Worm (Caenorhabditis elegans) whole organism, L3 larva: Measurements from ENCODE around the gene hrpf-2.

Source experiments
- aly-2 ChIP-seq: fragments of 150-350 bp; optimal IDR thresholded peaks from 2 replicates; lab custom pipeline; 2014; ENCODE audit warnings: missing biosample characterization, missing genetic modification characterization
- ama-1 ChIP-seq: fragments of 150-350 bp; optimal IDR thresholded peaks from 2 replicates; lab custom pipeline; 2018
- ceh-16 ChIP-seq: sonication (generic microtip); optimal IDR thresholded peaks from 2 replicates; lab custom pipeline; 2017; ENCODE audit warnings: missing biosample characterization, missing genetic modification characterization
- ceh-28 ChIP-seq: fragments of 150-350 bp; optimal IDR thresholded peaks from 2 replicates; lab custom pipeline; 2014; ENCODE audit warnings: missing biosample characterization, missing genetic modification reagents, missing genetic modification characterization
- ceh-82 ChIP-seq: fragments of 150-350 bp; optimal IDR thresholded peaks from 2 replicates; lab custom pipeline; 2014; ENCODE audit warnings: missing biosample characterization, missing genetic modification characterization
- daf-12 ChIP-seq: fragments of 150-350 bp; optimal IDR thresholded peaks from 2 replicates; lab custom pipeline; 2014; ENCODE audit warnings: missing biosample characterization, missing genetic modification reagents, missing genetic modification characterization
- egl-5 ChIP-seq: fragments of 150-350 bp; optimal IDR thresholded peaks from 2 replicates; lab custom pipeline; 2017; ENCODE audit warnings: missing biosample characterization, missing genetic modification reagents, missing genetic modification characterization, inconsistent platforms
- elt-1 ChIP-seq: fragments of 150-350 bp; optimal IDR thresholded peaks from 2 replicates; lab custom pipeline; 2014; ENCODE audit warnings: missing biosample characterization, missing genetic modification characterization
- fkh-10 ChIP-seq: sonication (generic microtip); optimal IDR thresholded peaks from 2 replicates; lab custom pipeline; 2017; ENCODE audit warnings: missing biosample characterization, missing genetic modification reagents, missing genetic modification characterization
- fkh-2 ChIP-seq: fragments of 150-350 bp; optimal IDR thresholded peaks from 2 replicates; lab custom pipeline; 2014; ENCODE audit warnings: missing biosample characterization, missing genetic modification reagents, missing genetic modification characterization
- fos-1 ChIP-seq: fragments of 150-350 bp; optimal IDR thresholded peaks from 2 replicates; lab custom pipeline; 2014; ENCODE audit warnings: missing biosample characterization, missing genetic modification characterization
- hmg-11 ChIP-seq: sonication (generic microtip); optimal IDR thresholded peaks from 2 replicates; lab custom pipeline; 2016; ENCODE audit warnings: missing genetic modification characterization, missing compliant biosample characterization
- jun-1 ChIP-seq: fragments of 150-350 bp; optimal IDR thresholded peaks from 2 replicates; lab custom pipeline; 2014; ENCODE audit warnings: missing biosample characterization, missing genetic modification reagents, missing genetic modification characterization
- lin-15B ChIP-seq: fragments of 150-350 bp; optimal IDR thresholded peaks from 2 replicates; lab custom pipeline; 2014; ENCODE audit warnings: missing biosample characterization, missing genetic modification characterization
- lin-39 ChIP-seq: fragments of 150-350 bp; optimal IDR thresholded peaks from 2 replicates; lab custom pipeline; 2018; ENCODE audit warnings: missing biosample characterization, missing genetic modification reagents, missing genetic modification characterization
- mdl-1 ChIP-seq: fragments of 150-350 bp; optimal IDR thresholded peaks from 2 replicates; lab custom pipeline; 2014; ENCODE audit warnings: missing biosample characterization, missing genetic modification characterization
- nfya-1 ChIP-seq: sonication (generic microtip); optimal IDR thresholded peaks from 2 replicates; lab custom pipeline; 2017; ENCODE audit warnings: missing genetic modification characterization, mild to moderate bottlenecking, missing compliant biosample characterization, antibody characterized with exemption, moderate library complexity; ENCODE audit not compliant: insufficient read depth
- nhr-11 ChIP-seq: fragments of 150-350 bp; optimal IDR thresholded peaks from 2 replicates; lab custom pipeline; 2014; ENCODE audit warnings: missing biosample characterization, missing genetic modification characterization
- nhr-237 ChIP-seq: fragments of 150-350 bp; optimal IDR thresholded peaks from 2 replicates; lab custom pipeline; 2014; ENCODE audit warnings: missing biosample characterization, missing genetic modification characterization
- nhr-25 ChIP-seq: sonication (generic microtip); optimal IDR thresholded peaks from 2 replicates; lab custom pipeline; 2017; ENCODE audit warnings: missing biosample characterization, missing genetic modification characterization
- nhr-28 ChIP-seq: fragments of 150-350 bp; optimal IDR thresholded peaks from 2 replicates; lab custom pipeline; 2014; ENCODE audit warnings: missing biosample characterization, missing genetic modification characterization
- nhr-43 ChIP-seq: sonication (generic microtip); optimal IDR thresholded peaks from 2 replicates; lab custom pipeline; 2016; ENCODE audit warnings: mild to moderate bottlenecking, missing genetic modification characterization, missing compliant biosample characterization; ENCODE audit not compliant: poor library complexity, severe bottlenecking
- nhr-67 ChIP-seq: fragments of 150-350 bp; optimal IDR thresholded peaks from 2 replicates; lab custom pipeline; 2014; ENCODE audit warnings: missing biosample characterization, missing genetic modification characterization
- nhr-76 ChIP-seq: fragments of 150-350 bp; sonication (generic microtip); optimal IDR thresholded peaks from 5 replicates; lab custom pipeline; 2014; ENCODE audit warnings: missing biosample characterization, missing genetic modification characterization
- pha-4 ChIP-seq: fragments of 150-350 bp; optimal IDR thresholded peaks from 2 replicates; lab custom pipeline; 2014; ENCODE audit warnings: missing biosample characterization, missing genetic modification reagents, missing genetic modification characterization
- pqm-1 ChIP-seq: fragments of 150-350 bp; optimal IDR thresholded peaks from 2 replicates; lab custom pipeline; 2017; ENCODE audit warnings: missing biosample characterization, missing genetic modification characterization, inconsistent platforms
- sea-2 ChIP-seq: fragments of 150-350 bp; sonication (generic microtip); optimal IDR thresholded peaks from 4 replicates; lab custom pipeline; 2014; ENCODE audit warnings: missing biosample characterization, missing genetic modification reagents, missing genetic modification characterization
- skn-1 ChIP-seq: fragments of 150-350 bp; optimal IDR thresholded peaks from 2 replicates; lab custom pipeline; 2014; ENCODE audit warnings: missing biosample characterization, missing genetic modification characterization
- snpc-4 ChIP-seq: fragments of 150-350 bp; optimal IDR thresholded peaks from 2 replicates; lab custom pipeline; 2014; ENCODE audit warnings: missing biosample characterization, missing genetic modification characterization
- unc-39 ChIP-seq: sonication (generic microtip); optimal IDR thresholded peaks from 4 replicates; lab custom pipeline; 2017; ENCODE audit warnings: missing biosample characterization, missing genetic modification characterization
- unc-62 ChIP-seq: fragments of 150-350 bp; sonication (generic microtip); optimal IDR thresholded peaks from 4 replicates; lab custom pipeline; 2014; ENCODE audit warnings: missing biosample characterization, missing genetic modification reagents, missing genetic modification characterization
- zag-1 ChIP-seq: fragments of 150-350 bp; optimal IDR thresholded peaks from 2 replicates; lab custom pipeline; 2014; ENCODE audit warnings: missing biosample characterization, missing genetic modification characterization

hrpf-2 gene

DNA sequence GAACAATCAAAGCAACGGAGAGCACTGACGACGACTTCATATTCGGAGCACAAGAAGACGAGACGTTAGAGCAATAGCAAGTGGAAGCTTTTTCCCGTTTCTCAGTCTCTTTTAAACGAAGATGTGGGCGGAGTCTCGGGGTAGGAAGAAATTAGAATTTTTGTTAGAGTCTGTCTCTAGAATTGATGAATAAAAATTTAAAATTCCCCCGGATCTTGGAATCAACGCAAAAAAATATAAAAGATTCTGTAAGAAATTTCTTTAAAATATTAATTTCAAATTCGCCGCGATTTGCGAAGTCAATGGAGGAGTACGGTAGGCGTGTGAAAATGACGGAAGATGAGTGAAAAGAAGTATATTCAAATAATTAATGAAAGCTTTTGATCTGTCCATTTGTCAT, 37.2 kb upstream of the hrpf-2 start, which contains the start of gene nlp-71:
nlp-71 (minus strand) TSS at position 101 of the 400 bp plus-strand sequence.
- TF ChIP-seq zag-1 (no peak), ceh-16 (tag; lab: Kevin White, UChicago) (no peak), nhr-67 (tag; lab: Kevin White, UChicago) (no peak)

ce11 chrIV:6404871-6405270, 28.5 kb upstream of the hrpf-2 start, which contains the start of gene srv-13:
TSS of gene srv-13 (plus strand) at chrIV:6405171.
- TF ChIP-seq lin-39 (tag; lab: Kevin White, UChicago) (no peak), unc-39 (tag; lab: Kevin White, UChicago) (no peak)
- TF ChIP-seq, all 47 proteins: peak for 0

ce11 chrIV:6403399-6403798, 27.1 kb upstream of the hrpf-2 start:
- no peak for TF ChIP-seq mdl-1 (tag; lab: Kevin White, UChicago)
- TF ChIP-seq ama-1 (lab: Kevin White, UChicago): no peak
- TF ChIP-seq aly-2 (tag; lab: Kevin White, UChicago): no peak
- TF ChIP-seq nhr-28: no peak
- no peak for TF ChIP-seq nhr-25
- TF ChIP-seq sea-2 (GFP tag; lab: Kevin White, UChicago): no peak
- no peak for TF ChIP-seq unc-39 (tag; lab: Kevin White, UChicago)
- no peak for TF ChIP-seq jun-1
- no peak for TF ChIP-seq nhr-43
- no peak for TF ChIP-seq snpc-4
- TF ChIP-seq unc-62 (GFP tag; lab: Kevin White, UChicago): no peak
- TF ChIP-seq ceh-28 (tag; lab: Kevin White, UChicago): no peak
- TF ChIP-seq elt-1 (tag; lab: Kevin White, UChicago): no peak
- TF ChIP-seq pqm-1 (tag; lab: Kevin White, UChicago): no peak

DNA sequence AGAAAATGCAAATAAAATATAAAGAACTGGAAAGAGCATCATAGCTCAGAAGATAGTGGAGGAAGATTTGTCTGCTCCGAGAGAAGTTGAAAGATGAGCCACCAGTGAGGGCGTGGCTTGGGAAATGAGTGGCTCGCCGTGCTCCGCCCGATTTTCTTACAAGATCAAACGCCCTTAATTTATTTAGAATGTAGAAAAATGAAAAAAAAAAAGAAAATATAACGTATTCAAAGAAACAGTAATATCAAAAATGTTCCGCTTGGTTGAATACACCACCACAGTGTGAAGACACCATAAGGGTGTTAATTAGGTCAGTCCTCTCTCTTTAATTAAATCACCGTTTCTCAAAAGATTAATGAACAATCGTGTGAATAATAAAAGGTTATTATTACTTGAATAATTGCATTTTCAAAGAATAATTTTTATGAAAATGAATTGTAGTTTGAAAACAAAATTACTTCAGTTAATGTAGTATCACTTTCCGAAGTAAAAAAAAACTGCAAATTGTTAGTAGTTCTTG, 26.1 kb upstream of the hrpf-2 start, which contains the start of gene sfrp-1:
sfrp-1 (minus strand) TSS at position 51 of the 520 bp plus-strand sequence.
- TF ChIP-seq fkh-2 (tag; lab: Kevin White, UChicago) (no peak), pha-4 (tag; lab: Kevin White, UChicago) (no peak), nhr-237 (tag; lab: Kevin White, UChicago) (no peak)

DNA sequence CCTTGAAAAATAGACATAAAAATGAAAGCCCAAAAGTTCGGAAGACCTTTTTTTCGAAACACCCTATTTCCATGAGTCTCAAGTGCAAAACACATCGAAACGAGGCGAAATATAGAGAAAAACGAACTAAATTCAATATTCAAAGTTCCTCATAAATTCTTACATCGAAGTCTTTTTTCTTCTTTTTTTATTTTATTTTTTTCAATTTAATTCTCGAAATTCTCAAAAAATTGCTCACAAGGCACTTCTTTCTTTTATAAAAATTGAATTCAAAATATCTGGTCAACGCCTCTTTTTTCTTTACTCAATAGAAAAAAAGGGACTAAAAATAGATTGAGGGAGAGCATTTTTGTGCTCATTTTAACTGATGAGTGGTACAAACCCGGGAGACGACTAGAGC, 18.9 kb upstream of the hrpf-2 start:
- TF ChIP-seq daf-12: no peak
- peak; percentile 52 for TF ChIP-seq fkh-10 (GFP tag; lab: Kevin White, UChicago)
- TF ChIP-seq, all 47 proteins: peak for 1

- TF ChIP-seq nhr-28 (no peak), nhr-11 (tag; lab: Kevin White, UChicago) (peak; percentile 73), lin-15B (tag; lab: Kevin White, UChicago) (peak; percentile 27), skn-1 (tag; lab: Kevin White, UChicago) (peak; percentile 78), egl-5 (peak; percentile 51), nfya-1 (tag; lab: Kevin White, UChicago) (peak; percentile 60), mdl-1 (tag; lab: Kevin White, UChicago) (no peak)
- TF ChIP-seq, all 47 proteins: peak for 5
Observed at ce11 chrIV:6393329-6393728, 17.0 kb upstream of the hrpf-2 start.

- TF ChIP-seq fos-1 (tag; lab: Kevin White, UChicago) (no peak), ceh-82 (tag; lab: Kevin White, UChicago) (no peak), hmg-11 (no peak), nfya-1 (tag; lab: Kevin White, UChicago) (peak; percentile 86), nhr-28 (no peak), nhr-76 (tag; lab: Kevin White, UChicago) (no peak)
Observed at ce11 chrIV:6391566-6391965, 15.2 kb upstream of the hrpf-2 start.
